Worm (Caenorhabditis elegans) whole organism, young adult: ENCODE results near the gene C29F7.1.

Experiments
- ama-1 ChIP-seq, 3 experiments: fragments of 150-350 bp in 1 of 3; sonication (generic microtip) in 2 of 3; optimal IDR thresholded peaks; 2 replicates each; lab custom pipeline; 2014 to 2018; ENCODE audit warnings: missing biosample characterization in 2 of 3, missing genetic modification characterization in 2 of 3, missing genetic modification reagents in 2 of 3
- efl-1 ChIP-seq: fragments of 150-350 bp; optimal IDR thresholded peaks from 2 replicates; lab custom pipeline; 2014; ENCODE audit warnings: missing biosample characterization, missing genetic modification reagents, missing genetic modification characterization
- lag-1 ChIP-seq: fragments of 200-800 bp; sonication (Bioruptor generic); IDR thresholded peaks from 2 replicates; pipeline ENCODE4 v1.3.6; 2022; ENCODE audit warnings: missing genetic modification reagents, missing genetic modification characterization, missing compliant biosample characterization
- lin-35 ChIP-seq, 3 experiments: fragments of 150-350 bp in 2 of 3; sonication (generic microtip) in 1 of 3; optimal IDR thresholded peaks; 2 replicates each; lab custom pipeline; 2014 to 2018; ENCODE audit warnings: missing biosample characterization in 3 of 3, missing genetic modification characterization in 3 of 3, missing genetic modification reagents in 3 of 3
- madf-8 ChIP-seq: fragments of 200-800 bp; sonication (Bioruptor generic); conservative IDR thresholded peaks from 2 replicates; pipeline ENCODE4 v1.3.6; 2022; ENCODE audit warnings: missing genetic modification reagents, missing genetic modification characterization, missing compliant biosample characterization
- nhr-27 ChIP-seq: fragments of 200-800 bp; sonication (Bioruptor generic); optimal IDR thresholded peaks from 2 replicates; lab custom pipeline; 2018; ENCODE audit warnings: mild to moderate bottlenecking, missing genetic modification characterization, moderate library complexity, missing compliant biosample characterization
- rcor-1 ChIP-seq: fragments of 200-800 bp; sonication (Bioruptor generic); IDR thresholded peaks from 2 replicates; pipeline ENCODE4 v1.3.6; 2022; ENCODE audit warnings: missing genetic modification reagents, missing genetic modification characterization, missing compliant biosample characterization
- unc-62 ChIP-seq: fragments of 150-350 bp; optimal IDR thresholded peaks from 2 replicates; lab custom pipeline; 2014; ENCODE audit warnings: missing biosample characterization, missing genetic modification reagents, missing genetic modification characterization

- TF ChIP-seq nhr-27 (tag; lab: Kevin White, UChicago) (no peak), ama-1 (optimal IDR thresholded peaks at IDR 0.05; lab: Kevin White, UChicago) (no peak), ama-1 (GFP tag; optimal IDR thresholded peaks at IDR 0.05; lab: Kevin White, UChicago) (no peak), unc-62 (no peak), madf-8 (no peak), rcor-1 (GFP tag; lab: Robert Waterston, UW) (no peak), lag-1 (no peak), efl-1 (no peak), lin-35 (GFP tag; optimal IDR thresholded peaks at IDR 0.05; lab: Kevin White, UChicago) (no peak)
Observed at ce11 chrX:13401783-13402182, 8.0 kb upstream of the C29F7.1 start, which contains the start of gene F02C12.1.
